Worm (Caenorhabditis elegans) whole organism, L4 larva: ENCODE results near the gene M03C11.1.

Experiments used
- F26F4.8 ChIP-seq: fragments of 200-800 bp; sonication (Bioruptor generic); conservative IDR thresholded peaks from 2 replicates; pipeline ENCODE4 v1.3.6; 2022; ENCODE audit warnings: missing genetic modification characterization, missing compliant biosample characterization
- T20F7.1 ChIP-seq: fragments of 200-800 bp; sonication (Bioruptor generic); optimal IDR thresholded peaks from 2 replicates; lab custom pipeline; 2018; ENCODE audit warnings: mild to moderate bottlenecking, missing genetic modification characterization, missing compliant biosample characterization
- Y105C5A.15 ChIP-seq: fragments of 200-800 bp; sonication (Bioruptor generic); IDR thresholded peaks from 2 replicates; pipeline ENCODE4 v1.3.6; 2022; ENCODE audit warnings: missing genetic modification characterization, missing compliant biosample characterization
- Y5F2A.4 ChIP-seq: fragments of 200-800 bp; sonication (Bioruptor generic); optimal IDR thresholded peaks from 2 replicates; lab custom pipeline; 2018; ENCODE audit warnings: mild to moderate bottlenecking, missing genetic modification characterization, missing compliant biosample characterization
- ZK546.5 ChIP-seq, 2 experiments: sonication (generic microtip); optimal IDR thresholded peaks; 2 replicates each; lab custom pipeline; 2017; ENCODE audit warnings: missing biosample characterization in 2 of 2, missing genetic modification characterization in 2 of 2
- aha-1 ChIP-seq: fragments of 150-350 bp; peaks from one replicate; lab custom pipeline; 2014; ENCODE audit warnings: missing biosample characterization, missing genetic modification characterization
- attf-4 ChIP-seq: sonication (generic microtip); optimal IDR thresholded peaks from 3 replicates; lab custom pipeline; 2017; ENCODE audit warnings: missing biosample characterization, missing genetic modification characterization
- ceh-28 ChIP-seq: fragments of 150-350 bp; optimal IDR thresholded peaks from 2 replicates; lab custom pipeline; 2014; ENCODE audit warnings: missing biosample characterization, missing genetic modification reagents, missing genetic modification characterization
- ceh-32 ChIP-seq: sonication (generic microtip); optimal IDR thresholded peaks from 2 replicates; lab custom pipeline; 2016; ENCODE audit warnings: mild to moderate bottlenecking, missing genetic modification characterization, missing compliant biosample characterization; ENCODE audit not compliant: poor library complexity
- ces-1 ChIP-seq: fragments of 150-350 bp; sonication (generic microtip); optimal IDR thresholded peaks from 4 replicates; lab custom pipeline; 2014; ENCODE audit warnings: missing biosample characterization, missing genetic modification reagents, missing genetic modification characterization
- cey-2 ChIP-seq: sonication (generic microtip); optimal IDR thresholded peaks from 3 replicates; lab custom pipeline; 2017; ENCODE audit warnings: missing genetic modification characterization, mild to moderate bottlenecking, missing compliant biosample characterization, antibody characterized with exemption, borderline replicate concordance; ENCODE audit not compliant: insufficient read depth
- daf-16 ChIP-seq, 3 experiments: sonication (generic microtip); optimal IDR thresholded peaks; 2 replicates each; lab custom pipeline; 2016 to 2017; ENCODE audit warnings: missing genetic modification characterization in 3 of 3, missing genetic modification reagents in 3 of 3, mild to moderate bottlenecking in 2 of 3, missing compliant biosample characterization in 2 of 3, missing biosample characterization in 1 of 3, moderate library complexity in 1 of 3
- dmd-8 ChIP-seq: fragments of 200-800 bp; sonication (Bioruptor generic); IDR thresholded peaks from 2 replicates; pipeline ENCODE4 v1.3.6; 2022; ENCODE audit warnings: missing genetic modification characterization, missing compliant biosample characterization
- dpl-1 ChIP-seq: fragments of 150-350 bp; optimal IDR thresholded peaks from 2 replicates; lab custom pipeline; 2014; ENCODE audit warnings: missing biosample characterization, missing genetic modification reagents, missing genetic modification characterization
- duxl-1 ChIP-seq: sonication (generic microtip); optimal IDR thresholded peaks from 2 replicates; lab custom pipeline; 2016; ENCODE audit warnings: mild to moderate bottlenecking, missing genetic modification characterization, moderate library complexity, missing compliant biosample characterization; ENCODE audit not compliant: poor library complexity
- dve-1 ChIP-seq: sonication (generic microtip); optimal IDR thresholded peaks from 2 replicates; lab custom pipeline; 2017; ENCODE audit warnings: antibody characterized with exemption, mild to moderate bottlenecking, missing genetic modification characterization, missing compliant biosample characterization; ENCODE audit not compliant: insufficient read depth
- egl-27 ChIP-seq: sonication (generic microtip); optimal IDR thresholded peaks from 3 replicates; lab custom pipeline; 2017; ENCODE audit warnings: missing biosample characterization, missing genetic modification reagents, missing genetic modification characterization
- egl-43 ChIP-seq: fragments of 200-800 bp; sonication (Bioruptor generic); IDR thresholded peaks from 2 replicates; pipeline ENCODE4 v1.3.6; 2022; ENCODE audit warnings: missing genetic modification reagents, missing genetic modification characterization, missing compliant biosample characterization
- fkh-10 ChIP-seq: fragments of 150-350 bp; optimal IDR thresholded peaks from 2 replicates; lab custom pipeline; 2014; ENCODE audit warnings: missing biosample characterization, missing genetic modification reagents, missing genetic modification characterization
- hif-1 ChIP-seq, 2 experiments: sonication (generic microtip); optimal IDR thresholded peaks; 2 replicates each; lab custom pipeline; 2016 to 2017; ENCODE audit warnings: missing compliant biosample characterization in 2 of 2, missing genetic modification characterization in 2 of 2, missing genetic modification reagents in 2 of 2, missing genotype in 2 of 2, mild to moderate bottlenecking in 1 of 2
- hlh-30 ChIP-seq: sonication (generic microtip); optimal IDR thresholded peaks from 2 replicates; lab custom pipeline; 2017; ENCODE audit warnings: antibody characterized with exemption, mild to moderate bottlenecking, missing genetic modification characterization, missing compliant biosample characterization; ENCODE audit not compliant: insufficient read depth
- hmg-1.1 ChIP-seq: fragments of 200-800 bp; sonication (Bioruptor generic); IDR thresholded peaks from 2 replicates; pipeline ENCODE4 v1.3.6; 2022; ENCODE audit warnings: missing genetic modification reagents, missing genetic modification characterization, missing compliant biosample characterization
- lim-7 ChIP-seq: fragments of 200-800 bp; sonication (Bioruptor generic); IDR thresholded peaks from 2 replicates; pipeline ENCODE4 v1.3.6; 2022; ENCODE audit warnings: missing genetic modification characterization, missing compliant biosample characterization
- lin-1 ChIP-seq: fragments of 200-800 bp; sonication (Bioruptor generic); IDR thresholded peaks from 2 replicates; pipeline ENCODE4 v1.3.6; 2022; ENCODE audit warnings: missing genetic modification reagents, missing genetic modification characterization, missing compliant biosample characterization
- lin-13 ChIP-seq: fragments of 150-350 bp; optimal IDR thresholded peaks from 2 replicates; lab custom pipeline; 2014; ENCODE audit warnings: missing biosample characterization, missing genetic modification reagents, missing genetic modification characterization
- lin-15B ChIP-seq: fragments of 150-350 bp; sonication (generic microtip); optimal IDR thresholded peaks from 3 replicates; lab custom pipeline; 2014; ENCODE audit warnings: missing biosample characterization, missing genetic modification characterization
- lin-29 ChIP-seq: fragments of 200-800 bp; sonication (Bioruptor generic); IDR thresholded peaks from 2 replicates; pipeline ENCODE4 v1.3.6; 2022; ENCODE audit warnings: missing genetic modification reagents, missing genetic modification characterization, missing compliant biosample characterization
- lir-3 ChIP-seq: sonication (generic microtip); optimal IDR thresholded peaks from 2 replicates; lab custom pipeline; 2016; ENCODE audit warnings: mild to moderate bottlenecking, missing genetic modification characterization, missing compliant biosample characterization
- lsy-2 ChIP-seq, 2 experiments: fragments of 150-350 bp in 1 of 2; sonication (generic microtip) in 1 of 2; optimal IDR thresholded peaks; 2 replicates each; lab custom pipeline; 2014 to 2017; ENCODE audit warnings: missing biosample characterization in 2 of 2, missing genetic modification characterization in 2 of 2
- madf-5 ChIP-seq, 2 experiments: fragments of 200-800 bp; sonication (Bioruptor generic); IDR thresholded peaks; 2 replicates each; pipeline ENCODE4 v1.3.6; 2022; ENCODE audit warnings: missing compliant biosample characterization in 2 of 2, missing genetic modification characterization in 2 of 2
- mdt-29 ChIP-seq: fragments of 200-800 bp; sonication (Bioruptor generic); IDR thresholded peaks from 2 replicates; pipeline ENCODE4 v1.3.6; 2022; ENCODE audit warnings: missing genetic modification reagents, missing genetic modification characterization, missing compliant biosample characterization
- mep-1 ChIP-seq: fragments of 150-350 bp; sonication (generic microtip); optimal IDR thresholded peaks from 3 replicates; lab custom pipeline; 2014; ENCODE audit warnings: missing biosample characterization, missing genetic modification characterization
- mes-2 ChIP-seq: sonication (generic microtip); optimal IDR thresholded peaks from 2 replicates; lab custom pipeline; 2016; ENCODE audit warnings: missing genotype, mild to moderate bottlenecking, missing genetic modification characterization, missing compliant biosample characterization; ENCODE audit not compliant: poor library complexity, severe bottlenecking
- nhr-102 ChIP-seq: sonication (generic microtip); optimal IDR thresholded peaks from 2 replicates; lab custom pipeline; 2016; ENCODE audit warnings: mild to moderate bottlenecking, missing genetic modification characterization, moderate library complexity, missing compliant biosample characterization
- nhr-237 ChIP-seq: sonication (generic microtip); optimal IDR thresholded peaks from 2 replicates; lab custom pipeline; 2017; ENCODE audit warnings: missing biosample characterization, missing genetic modification characterization
- nhr-28 ChIP-seq: fragments of 150-350 bp; optimal IDR thresholded peaks from 2 replicates; lab custom pipeline; 2014; ENCODE audit warnings: missing biosample characterization, missing genetic modification characterization
- nhr-48 ChIP-seq: sonication (generic microtip); optimal IDR thresholded peaks from 2 replicates; lab custom pipeline; 2016; ENCODE audit warnings: mild to moderate bottlenecking, missing genetic modification characterization, missing compliant biosample characterization
- nhr-77 ChIP-seq: fragments of 150-350 bp; optimal IDR thresholded peaks from 2 replicates; lab custom pipeline; 2014; ENCODE audit warnings: missing biosample characterization, missing genetic modification characterization
- pha-4 ChIP-seq, 2 experiments: fragments of 150-350 bp in 1 of 2; fragments of 200-800 bp in 1 of 2; sonication (Bioruptor generic) in 1 of 2; IDR thresholded peaks in 1 of 2; optimal IDR thresholded peaks in 1 of 2; 2 replicates each; pipeline versions ENCODE4 v1.3.6 to Lab custom; 2014 to 2022; ENCODE audit warnings: missing genetic modification characterization in 2 of 2, missing genetic modification reagents in 2 of 2, missing biosample characterization in 1 of 2, missing compliant biosample characterization in 1 of 2
- php-3 ChIP-seq: fragments of 200-800 bp; sonication (Bioruptor generic); IDR thresholded peaks from 2 replicates; pipeline ENCODE4 v1.3.6; 2022; ENCODE audit warnings: missing genetic modification reagents, missing genetic modification characterization, missing compliant biosample characterization
- pqm-1 ChIP-seq: sonication (generic microtip); optimal IDR thresholded peaks from 2 replicates; lab custom pipeline; 2017; ENCODE audit warnings: missing biosample characterization, missing genetic modification characterization
- rbr-2 ChIP-seq: sonication (generic microtip); optimal IDR thresholded peaks from 2 replicates; lab custom pipeline; 2016; ENCODE audit warnings: missing genotype, missing genetic modification characterization, missing compliant biosample characterization
- saeg-2 ChIP-seq: fragments of 200-800 bp; sonication (Bioruptor generic); IDR thresholded peaks from 2 replicates; pipeline ENCODE4 v1.3.6; 2022; ENCODE audit warnings: missing genetic modification reagents, missing genetic modification characterization, missing compliant biosample characterization
- tag-97 ChIP-seq: fragments of 200-800 bp; sonication (Bioruptor generic); IDR thresholded peaks from 2 replicates; pipeline ENCODE4 v1.3.6; 2022; ENCODE audit warnings: missing genetic modification characterization, missing compliant biosample characterization
- unc-130 ChIP-seq: sonication (generic microtip); optimal IDR thresholded peaks from 2 replicates; lab custom pipeline; 2016; ENCODE audit warnings: missing genetic modification reagents, missing genetic modification characterization, missing compliant biosample characterization
- unc-39 ChIP-seq: sonication (generic microtip); optimal IDR thresholded peaks from 2 replicates; lab custom pipeline; 2017; ENCODE audit warnings: missing biosample characterization, missing genetic modification characterization
- zfp-2 ChIP-seq: sonication (generic microtip); optimal IDR thresholded peaks from 2 replicates; lab custom pipeline; 2016; ENCODE audit warnings: mild to moderate bottlenecking, missing genetic modification characterization, missing compliant biosample characterization
- ztf-11 ChIP-seq: fragments of 150-350 bp; optimal IDR thresholded peaks from 2 replicates; lab custom pipeline; 2014; ENCODE audit warnings: missing biosample characterization, missing genetic modification characterization
- ztf-7 ChIP-seq: fragments of 150-350 bp; optimal IDR thresholded peaks from 2 replicates; lab custom pipeline; 2014; ENCODE audit warnings: missing biosample characterization, missing genetic modification characterization

Gene M03C11.1

DNA sequence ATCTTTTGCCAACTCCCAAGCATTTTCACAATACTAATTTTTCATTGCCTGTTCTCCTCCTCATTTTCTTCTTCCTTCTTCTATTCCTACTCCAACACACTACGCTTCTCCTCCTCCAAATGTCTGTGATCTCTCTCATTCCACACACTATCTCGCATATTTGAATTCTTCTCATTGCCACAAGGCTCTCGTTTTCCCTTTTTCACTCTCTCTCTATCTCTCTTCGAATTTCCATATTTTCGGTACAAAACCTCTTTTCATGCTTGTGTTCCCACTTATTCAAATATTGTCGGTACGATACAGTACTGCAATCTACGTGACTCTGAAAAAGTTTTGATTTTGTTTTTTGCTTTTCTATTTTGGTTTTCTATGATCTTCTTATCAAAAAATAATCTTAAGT, 15.2 kb downstream of the M03C11.1 start (continued):
- TF ChIP-seq daf-16 (GFP tag; optimal IDR thresholded peaks at IDR 0.05; lab: Kevin White, UChicago) (no peak), daf-16 (tag; optimal IDR thresholded peaks at IDR 0.05; lab: Kevin White, UChicago) (no peak), mep-1 (peak; percentile 30), zfp-2 (no peak), nhr-28 (peak; percentile 69), nhr-237 (tag; lab: Kevin White, UChicago) (no peak), nhr-77 (no peak), nhr-48 (tag; lab: Kevin White, UChicago) (no peak), ZK546.5 (tag; optimal IDR thresholded peaks at IDR 0.05; lab: Kevin White, UChicago) (no peak), ztf-7 (no peak), F26F4.8 (no peak), ces-1 (GFP tag; lab: Kevin White, UChicago) (no peak), cey-2 (tag; lab: Kevin White, UChicago) (no peak), hlh-30 (tag; lab: Kevin White, UChicago) (peak; percentile 8), pha-4 (GFP tag; IDR thresholded peaks at IDR 0.05; lab: Robert Waterston, UW) (no peak), pha-4 (tag; optimal IDR thresholded peaks at IDR 0.05; lab: Kevin White, UChicago) (no peak), madf-5 (GFP tag; IDR thresholded peaks at IDR 0.05; lab: Robert Waterston, UW) (no peak), dve-1 (tag; lab: Kevin White, UChicago) (peak; percentile 14), lir-3 (tag; lab: Kevin White, UChicago) (no peak), lim-7 (no peak), duxl-1 (no peak), tag-97 (GFP tag; lab: Robert Waterston, UW) (no peak), ceh-32 (tag; lab: Kevin White, UChicago) (no peak), dmd-8 (GFP tag; lab: Robert Waterston, UW) (no peak), unc-39 (tag; lab: Kevin White, UChicago) (no peak), nhr-102 (tag; lab: Kevin White, UChicago) (no peak), hmg-1.1 (peak; percentile 37; the same call in 1 of the 2 replicates), mdt-29 (no peak), lin-15B (tag; lab: Kevin White, UChicago) (no peak), Y105C5A.15 (no peak), dpl-1 (GFP tag; lab: Kevin White, UChicago) (no peak), lin-13 (no peak), saeg-2 (no peak), lin-1 (no peak), egl-27 (tag; lab: Kevin White, UChicago) (no peak), mes-2 (tag; lab: Kevin White, UChicago) (peak; percentile 17), lin-29 (no peak), rbr-2 (tag; lab: Kevin White, UChicago) (no peak), ceh-28 (tag; lab: Kevin White, UChicago) (no peak), lsy-2 (tag; optimal IDR thresholded peaks at IDR 0.05; lab: Kevin White, UChicago) (peak in 1 of 2 experiments; percentile 53), ztf-11 (no peak), attf-4 (tag; lab: Kevin White, UChicago) (no peak), fkh-10 (no peak), hif-1 (tag; optimal IDR thresholded peaks at IDR 0.05; lab: Kevin White, UChicago) (peak in 1 of 2 experiments; percentile 66), unc-130 (no peak), T20F7.1 (GFP tag; lab: Kevin White, UChicago) (no peak), Y5F2A.4 (no peak), php-3 (GFP tag; lab: Robert Waterston, UW) (no peak), pqm-1 (no peak), aha-1 (tag; lab: Kevin White, UChicago) (no peak), egl-43 (GFP tag; lab: Robert Waterston, UW) (no peak)
